Fruit fly (Drosophila melanogaster): ENCODE results near the gene Mrp5.

Mrp5 gene

dm6 chr3R:19859370-19860033 lies 16.0 kb downstream of the Mrp5 start:
- TF ChIP-seq CG10348 (GFP tag; IDR thresholded peaks at IDR 0.05) (no peak), fd96Ca (GFP tag; IDR thresholded peaks at IDR 0.05) (0 out of 3 replicates have a peak, but pooled peaks have one; percentile 13), CG8159 (tag; optimal IDR thresholded peaks at IDR 0.05) (no peak), CG8301 (tag; optimal IDR thresholded peaks at IDR 0.05) (no peak), Pif1A (GFP tag; optimal IDR thresholded peaks at IDR 0.05) (no peak), CG32121 (GFP tag; IDR thresholded peaks at IDR 0.05) (peak; percentile 52; the same call in 1 of the 2 replicates), CG15710 (tag; optimal IDR thresholded peaks at IDR 0.05) (no peak), CG14655 (GFP tag; optimal IDR thresholded peaks at IDR 0.05) (no peak), Ets98B (GFP tag; IDR thresholded peaks at IDR 0.05) (no peak; the same call in 1 of the 2 replicates), EcR (GFP tag; optimal IDR thresholded peaks at IDR 0.05) (peak; percentile 1), CG4496 (GFP tag; IDR thresholded peaks at IDR 0.05) (peak; percentile 30; the same call in 1 of the 3 replicates), rn (GFP tag; IDR thresholded peaks at IDR 0.05) (no peak), CG12605 (GFP tag; IDR thresholded peaks at IDR 0.05) (peak; percentile 21; the same call in 1 of the 2 replicates), CG17806 (tag; optimal IDR thresholded peaks at IDR 0.05) (no peak), CG34367 (tag; optimal IDR thresholded peaks at IDR 0.05) (no peak), Pif1B (GFP tag; optimal IDR thresholded peaks at IDR 0.05) (no peak), gl (tag; optimal IDR thresholded peaks at IDR 0.05) (peak; percentile 42), CG13204 (GFP tag; optimal IDR thresholded peaks at IDR 0.05) (no peak), CG9948 (tag; optimal IDR thresholded peaks at IDR 0.05) (no peak), D1 (tag; optimal IDR thresholded peaks at IDR 0.05) (no peak), Snoo (tag; optimal IDR thresholded peaks at IDR 0.05) (no peak)

dm6 chr3R:19858944-19859343 lies 16.5 kb downstream of the Mrp5 start:
- TF ChIP-seq Pif1B (GFP tag; optimal IDR thresholded peaks at IDR 0.05) = no peak
- no peak for TF ChIP-seq EcR (GFP tag; optimal IDR thresholded peaks at IDR 0.05)
- TF ChIP-seq CG10348 (GFP tag; IDR thresholded peaks at IDR 0.05) = no peak
- no peak for TF ChIP-seq Snoo (tag; optimal IDR thresholded peaks at IDR 0.05)
- no peak for TF ChIP-seq Ets98B (GFP tag; IDR thresholded peaks at IDR 0.05)
- TF ChIP-seq CG9948 (tag; optimal IDR thresholded peaks at IDR 0.05) = no peak
- no peak for TF ChIP-seq CG4496 (GFP tag; IDR thresholded peaks at IDR 0.05)
- no peak for TF ChIP-seq CG34367 (tag; optimal IDR thresholded peaks at IDR 0.05)
- TF ChIP-seq CG32121 (GFP tag; IDR thresholded peaks at IDR 0.05) = no peak
- TF ChIP-seq CG14655 (GFP tag; optimal IDR thresholded peaks at IDR 0.05) = no peak
- no peak for TF ChIP-seq rn (GFP tag; IDR thresholded peaks at IDR 0.05)
- no peak for TF ChIP-seq CG17806 (tag; optimal IDR thresholded peaks at IDR 0.05)
- no peak for TF ChIP-seq fd96Ca (GFP tag; IDR thresholded peaks at IDR 0.05)
- TF ChIP-seq CG15710 (tag; optimal IDR thresholded peaks at IDR 0.05) = no peak

- TF ChIP-seq CG12605 (GFP tag; IDR thresholded peaks at IDR 0.05) = no peak
Measured at dm6 chr3R:19858017-19858659, 17.3 kb downstream of the Mrp5 start.

- TF ChIP-seq CG12605 (GFP tag; IDR thresholded peaks at IDR 0.05) = peak; percentile 27; the same call in 1 of the 2 replicates
- no peak for TF ChIP-seq CG8159 (tag; optimal IDR thresholded peaks at IDR 0.05)
Measured at dm6 chr3R:19847591-19848256, 27.8 kb downstream of the Mrp5 start.

dm6 chr3R:19846870-19847590 lies 28.4 kb downstream of the Mrp5 start, which contains the start of gene MICU3:
Gene MICU3 (plus strand): TSS chr3R:19847311.
- TF ChIP-seq Ets98B (GFP tag; IDR thresholded peaks at IDR 0.05) (peak; percentile 51; the same call in 1 of the 2 replicates), fd96Ca (GFP tag; IDR thresholded peaks at IDR 0.05) (peak; percentile 53; the same call in 2 of the 3 replicates), CG4496 (GFP tag; IDR thresholded peaks at IDR 0.05) (peak; percentile 58; the same call in 2 of the 3 replicates), EcR (GFP tag; optimal IDR thresholded peaks at IDR 0.05) (no peak), Pif1A (GFP tag; optimal IDR thresholded peaks at IDR 0.05) (no peak), Pif1B (GFP tag; optimal IDR thresholded peaks at IDR 0.05) (no peak), CG15710 (tag; optimal IDR thresholded peaks at IDR 0.05) (no peak), CG32121 (GFP tag; IDR thresholded peaks at IDR 0.05) (0 out of 2 replicates have a peak, but pooled peaks have one; percentile 29), CG17806 (tag; optimal IDR thresholded peaks at IDR 0.05) (no peak), CG12605 (GFP tag; IDR thresholded peaks at IDR 0.05) (no peak), D1 (tag; optimal IDR thresholded peaks at IDR 0.05) (peak; percentile 53)

dm6 chr3R:19843888-19844287 lies 31.6 kb downstream of the Mrp5 start:
- TF ChIP-seq CG17806 (tag; optimal IDR thresholded peaks at IDR 0.05) (no peak), rn (GFP tag; IDR thresholded peaks at IDR 0.05) (no peak), CG10348 (GFP tag; IDR thresholded peaks at IDR 0.05) (no peak), CG12605 (GFP tag; IDR thresholded peaks at IDR 0.05) (no peak), CG32121 (GFP tag; IDR thresholded peaks at IDR 0.05) (no peak), CG15710 (tag; optimal IDR thresholded peaks at IDR 0.05) (no peak), fd96Ca (GFP tag; IDR thresholded peaks at IDR 0.05) (no peak), CG4496 (GFP tag; IDR thresholded peaks at IDR 0.05) (no peak), CG8159 (tag; optimal IDR thresholded peaks at IDR 0.05) (no peak), CG34367 (tag; optimal IDR thresholded peaks at IDR 0.05) (no peak), CG13204 (GFP tag; optimal IDR thresholded peaks at IDR 0.05) (no peak), Pif1A (GFP tag; optimal IDR thresholded peaks at IDR 0.05) (no peak), EcR (GFP tag; optimal IDR thresholded peaks at IDR 0.05) (no peak), Pif1B (GFP tag; optimal IDR thresholded peaks at IDR 0.05) (no peak), Snoo (tag; optimal IDR thresholded peaks at IDR 0.05) (no peak)

Data from whole organism, pupa.